Worm (Caenorhabditis elegans) whole organism, midembryonic: ENCODE results near the gene str-141.

ENCODE experiments used
- cog-1 ChIP-seq: sonication (generic microtip); optimal IDR thresholded peaks from 2 replicates; lab custom pipeline; 2016; ENCODE audit warnings: missing genetic modification characterization, missing compliant biosample characterization
- flt-1 ChIP-seq: fragments of 200-800 bp; sonication (Bioruptor generic); IDR thresholded peaks from 2 replicates; pipeline ENCODE4 v1.3.6; 2022; ENCODE audit warnings: missing genetic modification characterization, missing compliant biosample characterization
- tab-1 ChIP-seq: fragments of 200-800 bp; sonication (Bioruptor generic); IDR thresholded peaks from 2 replicates; pipeline ENCODE4 v1.3.6; 2022; ENCODE audit warnings: missing genetic modification characterization, missing compliant biosample characterization
- ztf-23 ChIP-seq: fragments of 200-800 bp; sonication (Bioruptor generic); IDR thresholded peaks from 2 replicates; pipeline ENCODE4 v1.3.6; 2022; ENCODE audit warnings: missing genetic modification reagents, missing genetic modification characterization, missing compliant biosample characterization

ce11 chrV:11290888-11291287 is 32.7 kb downstream of the str-141 start, which contains the start of gene C03E10.1:
- TF ChIP-seq tab-1 (GFP tag; lab: Robert Waterston, UW) = no peak
- TF ChIP-seq cog-1 (tag; lab: Kevin White, UChicago) = no peak
- TF ChIP-seq flt-1 (GFP tag; lab: Robert Waterston, UW) = no peak
- no peak for TF ChIP-seq ztf-23 (GFP tag; lab: Robert Waterston, UW)
